Fruit fly (Drosophila melanogaster): ENCODE results near the gene CG14720.

CG14720 gene

DNA sequence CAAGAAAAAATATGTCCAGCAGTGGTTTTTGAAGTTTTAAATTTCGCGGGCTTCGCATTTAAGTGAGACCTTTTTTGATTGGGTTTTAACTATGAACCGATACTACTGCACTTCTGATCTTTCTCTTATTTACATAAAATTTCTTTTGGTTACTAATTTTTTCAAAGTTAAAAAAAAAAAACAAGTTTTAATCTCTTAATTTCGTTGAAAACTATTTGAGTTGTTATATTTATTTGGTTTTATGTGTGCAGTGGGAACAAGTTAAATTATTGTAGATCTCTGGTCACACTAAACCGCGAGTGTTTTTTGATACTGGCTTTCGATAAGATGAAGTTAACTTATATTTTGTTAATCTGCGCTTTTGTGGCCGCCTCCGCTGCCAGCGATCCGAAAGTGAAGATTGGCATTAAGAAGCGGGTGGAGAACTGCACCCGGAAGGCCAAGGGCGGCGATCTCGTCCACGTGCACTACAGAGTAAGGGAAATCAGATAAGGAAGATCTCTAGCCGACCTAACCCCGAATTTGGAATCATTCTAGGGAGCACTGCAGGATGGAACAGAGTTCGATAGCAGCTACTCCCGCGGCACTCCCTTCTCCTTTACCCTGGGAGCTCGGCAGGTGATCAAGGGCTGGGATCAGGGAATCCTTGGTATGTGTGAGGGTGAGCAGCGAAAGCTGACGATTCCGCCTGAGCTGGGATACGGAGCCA is 37.4 kb upstream of the CG14720 start, which contains the start of gene CG14715 (continued):
- TF ChIP-seq pdm3 (GFP tag; optimal IDR thresholded peaks at IDR 0.05) (no peak), Smox (GFP tag; optimal IDR thresholded peaks at IDR 0.05) (no peak), svp (GFP tag) (peak; percentile 94), Gug (GFP tag; IDR thresholded peaks at IDR 0.05) (no peak), fkh (GFP tag; optimal IDR thresholded peaks at IDR 0.05) (peak; percentile 33), salr (GFP tag; optimal IDR thresholded peaks at IDR 0.05) (no peak)

DNA sequence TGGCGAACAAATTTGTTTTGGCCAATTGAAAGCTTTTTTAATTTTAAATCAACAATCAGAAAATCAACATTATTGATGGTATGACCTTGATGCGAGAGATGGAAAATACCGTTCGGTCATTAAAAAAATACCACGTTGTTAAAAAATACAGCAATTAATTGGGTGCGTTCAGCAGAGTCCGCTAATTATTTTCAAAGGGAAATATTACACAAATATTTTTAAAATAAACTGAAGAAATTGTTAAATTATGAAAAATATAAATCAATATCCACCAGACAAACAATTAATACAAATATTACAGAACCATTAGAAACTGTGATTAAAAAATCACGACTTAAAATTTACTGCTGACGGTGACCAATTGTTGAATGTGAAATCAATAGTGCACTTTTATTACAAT is 33.5 kb upstream of the CG14720 start, which contains the start of gene CG18476:
Gene CG18476, minus strand, starts transcription at position 101 of the 400 bp plus-strand sequence.
- TF ChIP-seq net (GFP tag; optimal IDR thresholded peaks at IDR 0.05) (peak; percentile 91), Eip93F (GFP tag; optimal IDR thresholded peaks at IDR 0.05) (peak; percentile 3), Ets21C (GFP tag; optimal IDR thresholded peaks at IDR 0.05) (peak; percentile 82), CG7368 (GFP tag; optimal IDR thresholded peaks at IDR 0.05) (peak; percentile 79), OdsH (GFP tag; optimal IDR thresholded peaks at IDR 0.05) (peak; percentile 91), Sox14 (GFP tag; optimal IDR thresholded peaks at IDR 0.05) (peak; percentile 92), eg (GFP tag; IDR thresholded peaks at IDR 0.05) (peak; percentile 98), fd85E (GFP tag; optimal IDR thresholded peaks at IDR 0.05) (peak; percentile 6), CG11762 (GFP tag; optimal IDR thresholded peaks at IDR 0.05; ENCODE audit: insufficient read depth) (peak; percentile 87), Met (GFP tag; optimal IDR thresholded peaks at IDR 0.05) (peak; percentile 87), CG32006 (GFP tag; optimal IDR thresholded peaks at IDR 0.05) (peak; percentile 92), esn (GFP tag; optimal IDR thresholded peaks at IDR 0.05) (peak; percentile 93), vri (GFP tag; optimal IDR thresholded peaks at IDR 0.05) (peak; percentile 59), CG15336 (GFP tag; IDR thresholded peaks at IDR 0.05) (peak; percentile 92), CG8632 (GFP tag; optimal IDR thresholded peaks at IDR 0.05) (peak; percentile 88), CG10631 (GFP tag; optimal IDR thresholded peaks at IDR 0.05) (peak; percentile 92), CG6792 (GFP tag; optimal IDR thresholded peaks at IDR 0.05) (peak; percentile 88), Lpt (GFP tag; optimal IDR thresholded peaks at IDR 0.05) (peak; percentile 89), CG16779 (tag; optimal IDR thresholded peaks at IDR 0.05) (peak; percentile 80), fd59A (GFP tag; optimal IDR thresholded peaks at IDR 0.05) (peak; percentile 82), topi (GFP tag; optimal IDR thresholded peaks at IDR 0.05) (peak; percentile 90), CG8119 (GFP tag; IDR thresholded peaks at IDR 0.05) (peak; percentile 95), CG3919 (GFP tag; optimal IDR thresholded peaks at IDR 0.05) (peak; percentile 91), CG1621 (tag; optimal IDR thresholded peaks at IDR 0.05) (peak; percentile 86), Hr39 (GFP tag; optimal IDR thresholded peaks at IDR 0.05) (peak; percentile 88), ss (GFP tag; optimal IDR thresholded peaks at IDR 0.05) (peak in 1 of 2 experiments; percentile 90), salr (GFP tag; optimal IDR thresholded peaks at IDR 0.05) (peak in 1 of 2 experiments; percentile 81), CG3032 (tag; optimal IDR thresholded peaks at IDR 0.05) (peak; percentile 97), dac (GFP tag; optimal IDR thresholded peaks at IDR 0.05) (peak; percentile 72), lz (GFP tag; optimal IDR thresholded peaks at IDR 0.05) (peak; percentile 91), spab (GFP tag; optimal IDR thresholded peaks at IDR 0.05) (peak; percentile 83), CG6854 (GFP tag; optimal IDR thresholded peaks at IDR 0.05) (peak; percentile 27), acj6 (GFP tag; optimal IDR thresholded peaks at IDR 0.05) (peak; percentile 89), CG6276 (GFP tag; optimal IDR thresholded peaks at IDR 0.05) (peak; percentile 89), CG11902 (GFP tag; optimal IDR thresholded peaks at IDR 0.05) (peak; percentile 86), pdm3 (GFP tag; optimal IDR thresholded peaks at IDR 0.05) (peak; percentile 94), Ets96B (tag; optimal IDR thresholded peaks at IDR 0.05) (peak; percentile 95), CG9139 (GFP tag; optimal IDR thresholded peaks at IDR 0.05) (peak; percentile 82), Smox (GFP tag; optimal IDR thresholded peaks at IDR 0.05) (peak; percentile 91), Gug (GFP tag; IDR thresholded peaks at IDR 0.05) (peak; percentile 95), Sox15 (GFP tag; optimal IDR thresholded peaks at IDR 0.05) (peak; percentile 87), CG6163 (GFP tag; IDR thresholded peaks at IDR 0.05) (peak; percentile 95), CG34406 (GFP tag; optimal IDR thresholded peaks at IDR 0.05) (peak; percentile 90), CG31627 (GFP tag; optimal IDR thresholded peaks at IDR 0.05) (peak; percentile 91), dsx (GFP tag; optimal IDR thresholded peaks at IDR 0.05; ENCODE audit: poor library complexity, severe bottlenecking) (peak; percentile 94), CG10669 (GFP tag; optimal IDR thresholded peaks at IDR 0.05) (peak; percentile 93)
